Worm (Caenorhabditis elegans) whole organism, L4/young adult: ENCODE measurements around the gene T07F8.4.

Source experiments
- W03F9.2 ChIP-seq: fragments of 150-350 bp; optimal IDR thresholded peaks from 2 replicates; lab custom pipeline; 2014; ENCODE audit warnings: missing biosample characterization, missing genetic modification characterization
- dao-5 ChIP-seq: sonication (generic microtip); optimal IDR thresholded peaks from 2 replicates; lab custom pipeline; 2016; ENCODE audit warnings: missing genotype, missing genetic modification characterization, moderate library complexity, missing compliant biosample characterization

- TF ChIP-seq W03F9.2 (tag; lab: Kevin White, UChicago) = no peak
- no peak for TF ChIP-seq dao-5
Measured at ce11 chrII:7112780-7113179, 19.1 kb downstream of the T07F8.4 start, which contains the start of gene F10E7.6.
